Worm (Caenorhabditis elegans): Measurements from ENCODE around the gene C17C3.1.
A peak's percentile ranks its signal among the peaks of the same experiment; 100 is the strongest.

The C17C3.1 gene

DNA sequence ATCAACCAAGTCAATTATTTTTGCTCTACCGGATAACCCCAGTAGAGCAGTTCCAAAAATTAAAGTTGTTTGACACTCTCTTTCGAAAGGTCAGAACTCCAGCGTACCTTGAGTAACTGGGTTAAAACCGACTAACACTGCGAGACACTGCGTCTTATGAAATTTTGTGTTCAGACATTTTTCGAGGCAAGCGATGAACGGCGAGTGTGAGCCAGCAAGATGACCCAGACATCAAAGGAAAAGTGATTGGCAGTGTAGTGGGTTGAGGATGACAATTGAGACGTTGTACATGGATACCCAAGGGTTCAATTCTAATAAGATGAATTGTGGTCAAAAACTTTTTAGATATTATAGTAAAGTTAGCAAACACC is 26.2 kb upstream of the C17C3.1 start (continued):
- TF ChIP-seq ztf-6 (GFP tag; IDR thresholded peaks at IDR 0.05), result no peak
- TF ChIP-seq ceh-91 (GFP tag; IDR thresholded peaks at IDR 0.05), result no peak
- peak; percentile 93 for TF ChIP-seq pbrm-1 (GFP tag; IDR thresholded peaks at IDR 0.05)
- TF ChIP-seq egrh-3 (GFP tag; IDR thresholded peaks at IDR 0.05), result no peak
- TF ChIP-seq rcor-1 (GFP tag; IDR thresholded peaks at IDR 0.05), result peak; percentile 31; the same call in 1 of the 2 replicates
- no peak for TF ChIP-seq sea-2 (GFP tag; IDR thresholded peaks at IDR 0.05)
- peak; percentile 18 for TF ChIP-seq ZK185.1 (tag; optimal IDR thresholded peaks at IDR 0.05; ENCODE audit: poor library complexity, severe bottlenecking)
- TF ChIP-seq madf-8 (GFP tag; conservative IDR thresholded peaks at IDR 0.05), result no peak
- TF ChIP-seq dox-1 (GFP tag; IDR thresholded peaks at IDR 0.05), result peak; percentile 14; the same call in 1 of the 2 replicates
- TF ChIP-seq B0019.2 (GFP tag; conservative IDR thresholded peaks at IDR 0.05), result no peak
- no peak for TF ChIP-seq Y56A3A.18 (GFP tag; IDR thresholded peaks at IDR 0.05)
- peak; percentile 62; the same call in 1 of the 2 replicates for TF ChIP-seq K11D2.4 (GFP tag; IDR thresholded peaks at IDR 0.05)
- TF ChIP-seq ceh-27 (GFP tag; optimal IDR thresholded peaks at IDR 0.05), result peak; percentile 50
- TF ChIP-seq C17E4.6 (GFP tag; IDR thresholded peaks at IDR 0.05), result no peak

ce11 chrII:5544764-5545163 is 25.6 kb upstream of the C17C3.1 start, which contains the start of gene ins-13:
Gene ins-13 (minus strand): TSS chrII:5544864.
- no peak for TF ChIP-seq ztf-26 (tag; optimal IDR thresholded peaks at IDR 0.05)
- TF ChIP-seq ZK185.1 (tag; optimal IDR thresholded peaks at IDR 0.05; ENCODE audit: poor library complexity, severe bottlenecking), result peak; percentile 29

DNA sequence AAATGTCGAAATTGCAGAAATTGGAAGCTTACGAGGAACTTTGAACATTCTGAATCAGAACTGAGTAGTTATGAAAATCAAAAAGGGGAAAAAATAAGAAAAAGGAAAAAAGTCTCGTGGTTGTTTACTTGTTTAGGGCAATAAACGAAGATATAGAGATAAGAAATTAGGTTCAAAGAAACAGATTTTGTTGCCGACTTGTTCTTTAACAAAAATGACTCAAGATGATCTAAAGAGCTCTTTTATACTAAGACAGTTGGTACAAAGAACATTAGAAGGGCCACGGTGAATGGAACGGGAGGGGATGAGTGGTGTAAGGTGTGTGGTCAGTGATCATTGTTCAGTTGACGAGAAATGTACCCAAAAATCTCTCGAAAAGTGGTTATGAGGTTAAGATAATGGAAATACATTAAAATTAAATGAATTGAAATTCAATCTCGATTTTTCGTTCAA is 22.9 kb upstream of the C17C3.1 start, which contains the start of gene acdh-2:
TSS of gene acdh-2 (minus strand) at position 51 of the 453 bp plus-strand sequence.
- TF ChIP-seq sea-2 (GFP tag; IDR thresholded peaks at IDR 0.05) (no peak), snpc-4 (GFP tag; optimal IDR thresholded peaks at IDR 0.05) (no peak), snpc-4 (tag; optimal IDR thresholded peaks at IDR 0.05) (peak in 2 of 4 experiments; percentile 3 to 50)

DNA sequence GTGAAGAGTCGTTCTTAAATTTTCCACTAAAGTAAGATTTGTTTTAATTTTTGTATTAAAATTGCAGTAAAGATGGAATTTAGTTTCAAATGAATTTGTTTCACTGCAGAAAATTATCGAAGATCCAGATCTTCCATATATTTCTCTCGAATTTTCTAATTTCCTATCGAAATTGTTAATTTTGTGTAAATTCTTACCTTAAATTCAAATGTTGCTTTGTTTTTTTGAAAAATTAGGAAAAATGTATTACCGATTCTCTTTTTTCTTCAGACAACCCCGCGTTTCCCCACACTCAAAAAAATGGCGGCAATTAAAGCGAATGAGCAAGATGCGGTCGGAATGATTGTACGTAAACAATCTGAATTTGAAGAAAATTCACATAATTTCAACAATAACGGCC is 20.6 kb upstream of the C17C3.1 start, which contains the start of gene C17C3.6:
TSS of gene C17C3.6 (plus strand) at position 301 of the 400 bp plus-strand sequence.
- TF ChIP-seq let-526 (GFP tag; IDR thresholded peaks at IDR 0.05), result no peak

DNA sequence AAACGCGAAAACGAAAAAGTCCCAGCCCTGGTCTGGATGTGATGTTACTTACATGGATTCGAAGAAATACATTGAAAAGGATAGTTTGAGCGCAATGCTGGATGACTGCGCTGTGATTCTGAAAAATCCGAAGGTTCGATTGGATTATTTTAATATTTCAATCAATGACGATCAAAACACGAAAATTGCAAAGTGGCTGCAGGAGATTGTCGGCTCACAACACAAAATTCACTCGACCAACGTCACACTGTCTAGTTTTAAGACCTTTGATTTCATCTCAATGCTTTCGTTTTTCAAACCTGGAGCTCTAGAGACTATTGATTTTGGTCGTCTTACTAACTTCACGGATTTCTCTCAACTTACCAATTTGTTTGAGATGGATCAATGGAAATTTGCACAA is 18.9 kb upstream of the C17C3.1 start, which contains the start of gene C17C3.5:
TSS of gene C17C3.5 (plus strand) at position 301 of the 400 bp plus-strand sequence.
- TF ChIP-seq mes-4 (tag; optimal IDR thresholded peaks at IDR 0.05) (no peak), B0035.1 (tag; optimal IDR thresholded peaks at IDR 0.05) (no peak), ccch-3 (GFP tag; optimal IDR thresholded peaks at IDR 0.05) (no peak), F10E7.11 (tag; optimal IDR thresholded peaks at IDR 0.05) (no peak), rcor-1 (GFP tag; IDR thresholded peaks at IDR 0.05) (no peak), Y53F4B.3 (GFP tag; IDR thresholded peaks at IDR 0.05) (no peak), T07F8.4 (tag; optimal IDR thresholded peaks at IDR 0.05) (no peak), tbx-9 (tag; optimal IDR thresholded peaks at IDR 0.05; ENCODE audit: borderline replicate concordance) (no peak), sdz-38 (tag; optimal IDR thresholded peaks at IDR 0.05) (no peak), madf-3 (GFP tag; IDR thresholded peaks at IDR 0.05) (no peak), bed-2 (GFP tag; IDR thresholded peaks at IDR 0.05) (no peak), akir-1 (GFP tag; optimal IDR thresholded peaks at IDR 0.05) (no peak), nhr-179 (tag; optimal IDR thresholded peaks at IDR 0.05) (no peak), K11D2.4 (GFP tag; IDR thresholded peaks at IDR 0.05) (no peak), ama-1 (optimal IDR thresholded peaks at IDR 0.05) (no peak), ama-1 (GFP tag; optimal IDR thresholded peaks at IDR 0.05) (no peak), bed-1 (GFP tag; IDR thresholded peaks at IDR 0.05) (no peak), ZK185.1 (tag; optimal IDR thresholded peaks at IDR 0.05; ENCODE audit: poor library complexity, severe bottlenecking) (no peak), nhr-120 (GFP tag; IDR thresholded peaks at IDR 0.05) (no peak), F33H1.4 (GFP tag; IDR thresholded peaks at IDR 0.05) (no peak)
